Worm (Caenorhabditis elegans): ENCODE measurements around the gene T01C8.3.

- TF ChIP-seq nhr-28 (tag; optimal IDR thresholded peaks at IDR 0.05) = no peak
- TF ChIP-seq elt-3 (tag; optimal IDR thresholded peaks at IDR 0.05) = peak in 4 of 6 experiments; percentile 30 to 63 (median 46)
- TF ChIP-seq unc-30 (tag; optimal IDR thresholded peaks at IDR 0.05) = no peak
- TF ChIP-seq ces-1 (GFP tag; optimal IDR thresholded peaks at IDR 0.05) = no peak
- TF ChIP-seq fkh-8 (tag; optimal IDR thresholded peaks at IDR 0.05) = no peak
- TF ChIP-seq nhr-12 (tag; optimal IDR thresholded peaks at IDR 0.05) = no peak
- no peak for TF ChIP-seq ztf-4 (tag; optimal IDR thresholded peaks at IDR 0.05)
- TF ChIP-seq tbx-2 (tag; optimal IDR thresholded peaks at IDR 0.05) = peak; percentile 18
- no peak for TF ChIP-seq sptf-1 (tag; optimal IDR thresholded peaks at IDR 0.05)
- no peak for TF ChIP-seq lin-39 (tag; optimal IDR thresholded peaks at IDR 0.05)
- TF ChIP-seq nhr-77 (tag; optimal IDR thresholded peaks at IDR 0.05) = no peak
- TF ChIP-seq aha-1 (tag; optimal IDR thresholded peaks at IDR 0.05) = no peak
Observed at ce11 chrX:16786021-16786488, 3.0 kb upstream of the T01C8.3 start, which contains the start of gene T01C8.2.
